Fruit fly (Drosophila melanogaster): ENCODE results near the gene lmgB.

Gene lmgB

DNA sequence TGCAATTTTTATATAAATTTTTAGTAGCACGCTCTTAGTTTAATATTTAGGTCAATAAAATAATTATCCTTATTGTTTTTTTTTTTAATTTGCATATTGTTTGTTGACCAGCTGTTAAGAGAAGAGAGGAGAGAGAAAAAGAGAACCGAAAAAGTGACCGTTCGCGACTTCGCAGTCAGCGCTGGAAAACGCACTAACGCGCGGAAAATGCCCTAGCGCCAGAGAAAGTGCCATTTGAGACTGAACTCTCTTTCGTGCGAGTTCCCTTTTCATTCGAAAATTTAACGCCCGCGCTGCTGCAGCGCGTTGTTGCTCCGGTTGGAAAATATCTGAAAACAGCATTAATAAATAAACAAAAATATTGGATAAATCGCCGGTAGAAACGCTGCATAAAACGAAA is 14.7 kb upstream of the lmgB start (continued):
- no peak for TF ChIP-seq CG17612 (GFP tag; IDR thresholded peaks at IDR 0.05)
- peak; percentile 92 for TF ChIP-seq HLHmδ (GFP tag; optimal IDR thresholded peaks at IDR 0.05)
- no peak for TF ChIP-seq sim (GFP tag; IDR thresholded peaks at IDR 0.05)
- TF ChIP-seq CG5245 (GFP tag; optimal IDR thresholded peaks at IDR 0.05) = no peak
- no peak for TF ChIP-seq bowl (GFP tag; IDR thresholded peaks at IDR 0.05)
- TF ChIP-seq CG3995 (GFP tag; optimal IDR thresholded peaks at IDR 0.05) = no peak
- TF ChIP-seq kni (GFP tag; optimal IDR thresholded peaks at IDR 0.05) = no peak
- no peak for TF ChIP-seq jumu (GFP tag; optimal IDR thresholded peaks at IDR 0.05)
- TF ChIP-seq Lpt (GFP tag; optimal IDR thresholded peaks at IDR 0.05) = no peak
- TF ChIP-seq Dll (GFP tag; IDR thresholded peaks at IDR 0.05; ENCODE audit: partially characterized antibody) = no peak; the same call in 3 of the 4 replicates
- TF ChIP-seq hkb (optimal IDR thresholded peaks at IDR 0.05) = no peak
- no peak for TF ChIP-seq hkb (GFP tag; IDR thresholded peaks at IDR 0.05)
- TF ChIP-seq dan (GFP tag; IDR thresholded peaks at IDR 0.05) = no peak
- TF ChIP-seq CG13287 (GFP tag; IDR thresholded peaks at IDR 0.05; ENCODE audit: partially characterized antibody) = peak; percentile 60
- TF ChIP-seq CG4404 (GFP tag; IDR thresholded peaks at IDR 0.05) = no peak
- TF ChIP-seq CG10654 (GFP tag; optimal IDR thresholded peaks at IDR 0.05) = no peak
- no peak for TF ChIP-seq Neu2 (GFP tag; optimal IDR thresholded peaks at IDR 0.05; ENCODE audit: borderline replicate concordance)
- no peak for TF ChIP-seq run (tag; optimal IDR thresholded peaks at IDR 0.05)
- TF ChIP-seq prd (optimal IDR thresholded peaks at IDR 0.05) = no peak
- TF ChIP-seq prd (GFP tag; IDR thresholded peaks at IDR 0.05) = no peak
- no peak for TF ChIP-seq CG2199 (GFP tag; IDR thresholded peaks at IDR 0.05)
- TF ChIP-seq Myb (GFP tag; optimal IDR thresholded peaks at IDR 0.05) = peak; percentile 1
- no peak for TF ChIP-seq CG7271 (tag; optimal IDR thresholded peaks at IDR 0.05)
- peak; percentile 10 for TF ChIP-seq odd (GFP tag; optimal IDR thresholded peaks at IDR 0.05)
- no peak for TF ChIP-seq CG8359 (GFP tag; optimal IDR thresholded peaks at IDR 0.05; ENCODE audit: borderline replicate concordance)
- no peak for TF ChIP-seq Stat92E (GFP tag; optimal IDR thresholded peaks at IDR 0.05)
- TF ChIP-seq pan (optimal IDR thresholded peaks at IDR 0.05) = no peak
- no peak for TF ChIP-seq pan (GFP tag; optimal IDR thresholded peaks at IDR 0.05 in 1 of 2, IDR thresholded peaks at IDR 0.05 in 1 of 2)
- TF ChIP-seq YL-1 (GFP tag; optimal IDR thresholded peaks at IDR 0.05) = no peak
- TF ChIP-seq CG17186 (GFP tag; optimal IDR thresholded peaks at IDR 0.05) = peak; percentile 7
- no peak for TF ChIP-seq pho (GFP tag; optimal IDR thresholded peaks at IDR 0.05)
- TF ChIP-seq gcm (GFP tag; optimal IDR thresholded peaks at IDR 0.05) = peak; percentile 6
- TF ChIP-seq CG18262 (tag; optimal IDR thresholded peaks at IDR 0.05) = peak; percentile 4
- no peak for TF ChIP-seq Lim3 (GFP tag; IDR thresholded peaks at IDR 0.05)
- TF ChIP-seq lilli (GFP tag; optimal IDR thresholded peaks at IDR 0.05) = no peak
- TF ChIP-seq Side (GFP tag; optimal IDR thresholded peaks at IDR 0.05) = no peak
- TF ChIP-seq bab2 (GFP tag; optimal IDR thresholded peaks at IDR 0.05) = no peak
- peak in 1 of 2 experiments; percentile 24 for TF ChIP-seq dpn (GFP tag; optimal IDR thresholded peaks at IDR 0.05)
- TF ChIP-seq CG8765 (GFP tag; IDR thresholded peaks at IDR 0.05) = no peak
- TF ChIP-seq lov (optimal IDR thresholded peaks at IDR 0.05) = no peak
- peak; percentile 25; the same call in 1 of the 3 replicates for TF ChIP-seq lov (GFP tag; IDR thresholded peaks at IDR 0.05)
- TF ChIP-seq gt (GFP tag; IDR thresholded peaks at IDR 0.05) = no peak
- no peak for TF ChIP-seq lbe (GFP tag; optimal IDR thresholded peaks at IDR 0.05)
- no peak for TF ChIP-seq btn (GFP tag; optimal IDR thresholded peaks at IDR 0.05)
- TF ChIP-seq fu2 (GFP tag; optimal IDR thresholded peaks at IDR 0.05) = no peak
- no peak for TF ChIP-seq cas (GFP tag; IDR thresholded peaks at IDR 0.05)
- TF ChIP-seq slou (GFP tag; optimal IDR thresholded peaks at IDR 0.05) = no peak
- no peak for TF ChIP-seq jing (GFP tag; optimal IDR thresholded peaks at IDR 0.05)
- TF ChIP-seq pzg (GFP tag; optimal IDR thresholded peaks at IDR 0.05) = peak; percentile 31
- TF ChIP-seq CG10274 (GFP tag; optimal IDR thresholded peaks at IDR 0.05) = no peak
- no peak for TF ChIP-seq CG30020 (tag; optimal IDR thresholded peaks at IDR 0.05)
- TF ChIP-seq CG13775 (GFP tag; optimal IDR thresholded peaks at IDR 0.05) = no peak
- no peak for TF ChIP-seq CG2889 (GFP tag; IDR thresholded peaks at IDR 0.05)
